Fruit fly (Drosophila melanogaster): ENCODE measurements around the gene Atxn7.
A peak's percentile ranks its signal among the peaks of the same experiment; 100 is the strongest.

The Atxn7 gene

dm6 chr2L:2357228-2357656 is 18.4 kb upstream of the Atxn7 start, which contains the start of gene CG9967 (continued):
- TF ChIP-seq so (GFP tag; IDR thresholded peaks at IDR 0.05) (no peak), CG7357 (GFP tag; IDR thresholded peaks at IDR 0.05) (no peak), CG7987 (GFP tag; optimal IDR thresholded peaks at IDR 0.05) (no peak), Dref (GFP tag; IDR thresholded peaks at IDR 0.05) (peak; percentile 51), inv (GFP tag; IDR thresholded peaks at IDR 0.05; ENCODE audit: partially characterized antibody) (no peak), MTF-1 (GFP tag; optimal IDR thresholded peaks at IDR 0.05; ENCODE audit: borderline replicate concordance) (no peak), CG17361 (GFP tag; IDR thresholded peaks at IDR 0.05) (peak; percentile 24; the same call in 1 of the 3 replicates), CG17359 (tag; optimal IDR thresholded peaks at IDR 0.05) (no peak), CG32772 (GFP tag; IDR thresholded peaks at IDR 0.05) (no peak), bsh (GFP tag; optimal IDR thresholded peaks at IDR 0.05) (no peak), Sin3A (optimal IDR thresholded peaks at IDR 0.05) (peak; percentile 47), fd96Cb (tag; optimal IDR thresholded peaks at IDR 0.05) (no peak), CG12769 (tag; optimal IDR thresholded peaks at IDR 0.05) (no peak), CG8359 (GFP tag; optimal IDR thresholded peaks at IDR 0.05; ENCODE audit: borderline replicate concordance) (no peak), nerfin-1 (tag; optimal IDR thresholded peaks at IDR 0.05) (no peak), schlank (tag; optimal IDR thresholded peaks at IDR 0.05) (no peak), CG12155 (GFP tag; optimal IDR thresholded peaks at IDR 0.05) (peak; percentile 13), MBD-R2 (GFP tag; IDR thresholded peaks at IDR 0.05) (peak; percentile 69), Gsc (GFP tag; IDR thresholded peaks at IDR 0.05) (no peak), ato (GFP tag; IDR thresholded peaks at IDR 0.05; ENCODE audit: partially characterized antibody) (no peak), CG9817 (tag; optimal IDR thresholded peaks at IDR 0.05) (no peak), btn (GFP tag; optimal IDR thresholded peaks at IDR 0.05) (no peak), YL-1 (GFP tag; optimal IDR thresholded peaks at IDR 0.05) (no peak), CG31388 (GFP tag; optimal IDR thresholded peaks at IDR 0.05) (no peak), hbn (GFP tag; IDR thresholded peaks at IDR 0.05; ENCODE audit: partially characterized antibody) (peak; percentile 50), H2.0 (GFP tag; IDR thresholded peaks at IDR 0.05) (no peak), repo (GFP tag; optimal IDR thresholded peaks at IDR 0.05) (no peak), pb (GFP tag; optimal IDR thresholded peaks at IDR 0.05) (no peak), Kr (GFP tag; optimal IDR thresholded peaks at IDR 0.05) (no peak), sens (GFP tag) (no peak), tio (GFP tag; optimal IDR thresholded peaks at IDR 0.05) (no peak), sisA (GFP tag; IDR thresholded peaks at IDR 0.05) (no peak), Ssrp (tag; optimal IDR thresholded peaks at IDR 0.05) (no peak), eyg (GFP tag; optimal IDR thresholded peaks at IDR 0.05) (no peak), CG17912 (GFP tag; optimal IDR thresholded peaks at IDR 0.05) (no peak), Sox102F (GFP tag; optimal IDR thresholded peaks at IDR 0.05) (no peak), trh (GFP tag; optimal IDR thresholded peaks at IDR 0.05) (no peak), B-H1 (GFP tag; IDR thresholded peaks at IDR 0.05) (no peak), CG11398 (GFP tag; optimal IDR thresholded peaks at IDR 0.05) (no peak), chif (GFP tag; optimal IDR thresholded peaks at IDR 0.05) (no peak), CG9797 (GFP tag; optimal IDR thresholded peaks at IDR 0.05) (peak; percentile 13), CG16779 (GFP tag; IDR thresholded peaks at IDR 0.05) (no peak), chn (GFP tag; optimal IDR thresholded peaks at IDR 0.05) (no peak), CG1603 (tag; optimal IDR thresholded peaks at IDR 0.05) (peak; percentile 6), pan (optimal IDR thresholded peaks at IDR 0.05) (no peak), pan (GFP tag; optimal IDR thresholded peaks at IDR 0.05 in 1 of 2, IDR thresholded peaks at IDR 0.05 in 1 of 2) (no peak), Hmr (GFP tag; optimal IDR thresholded peaks at IDR 0.05) (no peak), CG3407 (GFP tag; optimal IDR thresholded peaks at IDR 0.05) (no peak), Hey (tag; optimal IDR thresholded peaks at IDR 0.05) (no peak), salm (tag; optimal IDR thresholded peaks at IDR 0.05) (no peak), sima (GFP tag; optimal IDR thresholded peaks at IDR 0.05) (no peak), sim (GFP tag; IDR thresholded peaks at IDR 0.05) (no peak)

Data from whole organism, embryonic.